Fruit fly (Drosophila melanogaster) whole organism, prepupa: ENCODE data around the gene Drsl3.

ENCODE experiments used
- Blimp-1 ChIP-seq: fragments of 200-800 bp; sonication (Bioruptor generic); optimal IDR thresholded peaks from 3 replicates; lab custom pipeline; 2017; ENCODE audit warnings: missing biosample characterization, missing genetic modification characterization, mild to moderate bottlenecking, moderate library complexity, missing genetic modification reagents
- CG10631 ChIP-seq: fragments of 200-800 bp; sonication (Bioruptor generic); optimal IDR thresholded peaks from 2 replicates; lab custom pipeline; 2016; ENCODE audit warnings: missing biosample characterization, missing genetic modification characterization
- CG11294 ChIP-seq: fragments of 200-800 bp; sonication (Bioruptor generic); IDR thresholded peaks from 2 replicates; pipeline ENCODE4 v1.3.6; 2022; ENCODE audit warnings: missing biosample characterization, missing genetic modification characterization
- CG11762 ChIP-seq: fragments of 200-800 bp; sonication (Bioruptor generic); optimal IDR thresholded peaks from 3 replicates; lab custom pipeline; 2016; ENCODE audit warnings: missing biosample characterization, missing genetic modification characterization; ENCODE audit not compliant: insufficient read depth
- CG31627 ChIP-seq: fragments of 200-800 bp; sonication (Bioruptor generic); optimal IDR thresholded peaks from 3 replicates; lab custom pipeline; 2016; ENCODE audit warnings: missing biosample characterization, missing genetic modification characterization
- CG32006 ChIP-seq: fragments of 200-800 bp; sonication (Bioruptor generic); optimal IDR thresholded peaks from 3 replicates; lab custom pipeline; 2017; ENCODE audit warnings: missing biosample characterization, mild to moderate bottlenecking, missing genetic modification characterization
- CG34406 ChIP-seq: fragments of 200-800 bp; sonication (Bioruptor generic); optimal IDR thresholded peaks from 3 replicates; lab custom pipeline; 2016; ENCODE audit warnings: missing biosample characterization, missing genetic modification characterization
- CG6276 ChIP-seq: fragments of 200-800 bp; sonication (Bioruptor generic); optimal IDR thresholded peaks from 2 replicates; lab custom pipeline; 2017; ENCODE audit warnings: missing biosample characterization, mild to moderate bottlenecking, missing genetic modification characterization
- CG7368 ChIP-seq: fragments of 200-800 bp; sonication (Bioruptor generic); optimal IDR thresholded peaks from 3 replicates; lab custom pipeline; 2016; ENCODE audit warnings: missing biosample characterization, missing genetic modification characterization
- CG8119 ChIP-seq: fragments of 200-800 bp; sonication (Bioruptor generic); IDR thresholded peaks from 3 replicates; pipeline ENCODE4 v1.3.6; 2022; ENCODE audit warnings: missing biosample characterization, missing genetic modification characterization
- CG8632 ChIP-seq: fragments of 200-800 bp; sonication (Bioruptor generic); optimal IDR thresholded peaks from 3 replicates; lab custom pipeline; 2016; ENCODE audit warnings: missing biosample characterization, missing genetic modification characterization
- Eip75B ChIP-seq: fragments of 200-800 bp; sonication (Bioruptor generic); optimal IDR thresholded peaks from 3 replicates; lab custom pipeline; 2016; ENCODE audit warnings: missing biosample characterization, missing genetic modification characterization
- Eip93F ChIP-seq: fragments of 200-800 bp; sonication (Bioruptor generic); optimal IDR thresholded peaks from 2 replicates; lab custom pipeline; 2016; ENCODE audit warnings: missing biosample characterization, mild to moderate bottlenecking, missing genetic modification characterization
- Ets96B ChIP-seq: fragments of 200-800 bp; optimal IDR thresholded peaks from 2 replicates; lab custom pipeline; 2019; ENCODE audit warnings: missing biosample characterization, mild to moderate bottlenecking, missing genetic modification characterization, moderate library complexity
- Hr39 ChIP-seq: fragments of 200-800 bp; sonication (Bioruptor generic); optimal IDR thresholded peaks from 2 replicates; lab custom pipeline; 2016; ENCODE audit warnings: missing biosample characterization, missing genetic modification characterization
- Hr4 ChIP-seq: fragments of 200-800 bp; sonication (Bioruptor generic); optimal IDR thresholded peaks from 3 replicates; lab custom pipeline; 2016; ENCODE audit warnings: missing biosample characterization, missing genetic modification characterization
- Smox ChIP-seq: fragments of 200-800 bp; sonication (Bioruptor generic); optimal IDR thresholded peaks from 3 replicates; lab custom pipeline; 2016; ENCODE audit warnings: missing biosample characterization, missing genetic modification characterization
- Sox102F ChIP-seq: fragments of 200-800 bp; sonication (Bioruptor generic); optimal IDR thresholded peaks from 2 replicates; lab custom pipeline; 2016; ENCODE audit warnings: missing biosample characterization, mild to moderate bottlenecking, missing genetic modification characterization
- Sox14 ChIP-seq: fragments of 200-800 bp; sonication (Bioruptor generic); optimal IDR thresholded peaks from 3 replicates; lab custom pipeline; 2016; ENCODE audit warnings: missing biosample characterization, missing genetic modification characterization
- achi ChIP-seq: fragments of 200-800 bp; sonication (Bioruptor generic); optimal IDR thresholded peaks from 3 replicates; lab custom pipeline; 2016; ENCODE audit warnings: missing biosample characterization, missing genetic modification characterization
- acj6 ChIP-seq: fragments of 200-800 bp; sonication (Bioruptor generic); optimal IDR thresholded peaks from 3 replicates; lab custom pipeline; 2016; ENCODE audit warnings: missing biosample characterization, missing genetic modification characterization
- fd85E ChIP-seq: fragments of 200-800 bp; sonication (Bioruptor generic); optimal IDR thresholded peaks from 3 replicates; lab custom pipeline; 2016; ENCODE audit warnings: missing biosample characterization, missing genetic modification characterization
- net ChIP-seq: fragments of 200-800 bp; sonication (Bioruptor generic); optimal IDR thresholded peaks from 3 replicates; lab custom pipeline; 2016; ENCODE audit warnings: missing biosample characterization, missing genetic modification characterization
- svp ChIP-seq: fragments of 200-800 bp; sonication (Bioruptor generic); peaks from one replicate; lab custom pipeline; 2016; ENCODE audit warnings: missing biosample characterization, missing genetic modification characterization
- vri ChIP-seq: fragments of 200-800 bp; sonication (Bioruptor generic); optimal IDR thresholded peaks from 3 replicates; lab custom pipeline; 2016; ENCODE audit warnings: missing biosample characterization, mild to moderate bottlenecking, missing genetic modification characterization

Gene Drsl3

DNA sequence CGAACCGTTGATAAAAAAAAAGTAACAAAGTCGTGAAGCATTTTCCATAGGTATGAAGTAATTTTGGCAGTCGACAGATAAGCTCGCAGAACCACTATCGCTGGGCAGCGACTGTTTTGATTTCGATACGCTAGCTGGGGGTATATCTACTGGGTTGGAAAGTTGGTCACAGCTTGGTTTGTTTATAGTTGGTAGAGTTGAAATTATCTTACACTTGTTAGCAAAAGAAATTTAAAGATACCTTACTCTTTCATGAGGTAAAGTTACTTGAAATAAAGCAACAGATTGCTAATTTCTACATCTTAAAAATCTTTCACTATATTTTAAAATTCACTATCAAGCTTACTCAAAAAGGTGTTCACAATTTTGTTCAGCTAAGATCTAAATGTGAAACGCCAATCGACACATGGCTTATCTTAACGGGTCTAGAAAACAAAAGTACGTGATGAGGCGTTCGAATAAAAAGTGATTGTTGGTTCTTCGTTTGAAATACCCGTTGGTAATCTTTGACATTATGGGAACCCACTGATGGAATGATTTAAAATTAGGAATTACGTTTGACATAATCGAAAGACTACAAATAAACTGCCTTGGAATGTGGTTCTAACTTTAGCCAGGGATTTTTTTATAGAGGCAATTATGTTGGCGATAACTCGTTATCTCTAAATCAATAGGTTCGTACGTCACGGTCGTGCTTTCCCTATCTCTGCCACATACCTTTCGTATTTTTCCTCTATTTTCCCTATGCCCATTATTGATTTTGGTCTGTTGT lies 36.0 kb downstream of the Drsl3 start:
- no peak for TF ChIP-seq CG7368 (GFP tag; lab: Kevin White, UChicago)
- no peak for TF ChIP-seq achi
- no peak for TF ChIP-seq fd85E (GFP tag; lab: Kevin White, UChicago)
- peak; percentile 78 for TF ChIP-seq vri
- TF ChIP-seq CG11762 (GFP tag; lab: Kevin White, UChicago) = no peak
- TF ChIP-seq CG31627 (GFP tag; lab: Kevin White, UChicago) = no peak

dm6 chr3L:3351814-3352359 lies 37.1 kb downstream of the Drsl3 start:
- TF ChIP-seq CG6276 (no peak), CG32006 (GFP tag; lab: Kevin White, UChicago) (no peak), CG8632 (GFP tag; lab: Kevin White, UChicago) (no peak), Sox14 (GFP tag; lab: Kevin White, UChicago) (no peak), CG11294 (GFP tag; lab: Robert Waterston, UW) (no peak), Sox102F (GFP tag; lab: Kevin White, UChicago) (no peak), Eip93F (GFP tag; lab: Kevin White, UChicago) (no peak), Smox (no peak), Ets96B (tag; lab: Kevin White, UChicago) (no peak), net (GFP tag; lab: Kevin White, UChicago) (no peak), CG31627 (GFP tag; lab: Kevin White, UChicago) (no peak)

- TF ChIP-seq CG10631 (GFP tag; lab: Kevin White, UChicago) (no peak), Smox (no peak), CG7368 (GFP tag; lab: Kevin White, UChicago) (no peak), Blimp-1 (GFP tag; lab: Kevin White, UChicago) (peak; percentile 44), CG8119 (no peak)
- TF ChIP-seq, all 60 proteins: peak for 1
Observed at dm6 chr3L:3352516-3352915, 37.7 kb downstream of the Drsl3 start.

DNA sequence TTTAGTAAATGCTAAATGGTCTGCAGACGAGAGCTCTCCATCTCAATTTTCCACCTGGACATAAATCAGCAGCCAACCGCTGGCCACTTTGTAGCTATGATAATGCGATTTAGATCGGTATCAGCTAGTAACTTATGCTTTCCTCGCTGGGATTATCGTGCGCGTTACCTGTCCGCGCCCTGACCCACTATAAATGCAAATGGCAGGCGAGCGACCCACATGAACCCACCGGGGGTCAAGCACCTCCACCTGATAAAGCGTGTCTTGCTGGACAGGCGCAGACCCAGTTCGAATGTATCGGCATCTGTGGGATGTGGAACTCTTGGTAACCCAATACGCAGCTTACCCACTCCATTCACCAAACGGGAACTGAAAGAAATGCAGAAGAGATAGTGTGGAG lies 38.5 kb downstream of the Drsl3 start:
- TF ChIP-seq CG34406 (GFP tag; lab: Kevin White, UChicago) (no peak), Hr4 (GFP tag; lab: Kevin White, UChicago) (no peak), Hr39 (no peak), vri (no peak), svp (GFP tag; lab: Kevin White, UChicago) (peak; percentile 77), CG8119 (no peak), Eip75B (GFP tag; lab: Kevin White, UChicago) (no peak), acj6 (GFP tag; lab: Kevin White, UChicago) (no peak)
